Worm (Caenorhabditis elegans) whole organism, young adult: ENCODE measurements around the gene mab-10.

ENCODE experiments used
- B0261.1 ChIP-seq: sonication (generic microtip); optimal IDR thresholded peaks from 2 replicates; lab custom pipeline; 2016; ENCODE audit warnings: mild to moderate bottlenecking, missing genetic modification characterization, moderate library complexity, missing compliant biosample characterization
- B0336.3 ChIP-seq: fragments of 200-800 bp; sonication (Bioruptor generic); IDR thresholded peaks from 2 replicates; pipeline ENCODE4 v1.3.6; 2022; ENCODE audit warnings: missing genetic modification characterization, missing compliant biosample characterization
- C06A6.2 ChIP-seq: fragments of 200-800 bp; sonication (Bioruptor generic); conservative IDR thresholded peaks from 2 replicates; pipeline ENCODE4 v1.3.6; 2022; ENCODE audit warnings: missing genetic modification characterization, missing compliant biosample characterization
- F23B12.7 ChIP-seq: sonication (generic microtip); optimal IDR thresholded peaks from 2 replicates; lab custom pipeline; 2017; ENCODE audit warnings: missing genetic modification characterization, mild to moderate bottlenecking, missing compliant biosample characterization, antibody characterized with exemption, moderate library complexity; ENCODE audit not compliant: insufficient read depth
- T07F8.4 ChIP-seq: sonication (generic microtip); optimal IDR thresholded peaks from 2 replicates; lab custom pipeline; 2016; ENCODE audit warnings: mild to moderate bottlenecking, missing genetic modification characterization, moderate library complexity, missing compliant biosample characterization
- Y53F4B.3 ChIP-seq: fragments of 200-800 bp; sonication (Bioruptor generic); IDR thresholded peaks from 2 replicates; pipeline ENCODE4 v1.3.6; 2022; ENCODE audit warnings: missing genetic modification reagents, missing genetic modification characterization, missing compliant biosample characterization
- Y53G8AR.9 ChIP-seq: fragments of 200-800 bp; sonication (Bioruptor generic); conservative IDR thresholded peaks from 2 replicates; pipeline ENCODE4 v1.3.6; 2022; ENCODE audit warnings: missing genetic modification reagents, missing genetic modification characterization, missing compliant biosample characterization
- Y56A3A.18 ChIP-seq: fragments of 200-800 bp; sonication (Bioruptor generic); IDR thresholded peaks from 2 replicates; pipeline ENCODE4 v1.3.6; 2022; ENCODE audit warnings: missing genetic modification reagents, missing genetic modification characterization, missing compliant biosample characterization
- Y79H2A.3 ChIP-seq: fragments of 200-800 bp; sonication (Bioruptor generic); conservative IDR thresholded peaks from 2 replicates; pipeline ENCODE4 v1.3.6; 2022; ENCODE audit warnings: missing genetic modification reagents, missing genetic modification characterization, missing compliant biosample characterization
- akir-1 ChIP-seq: fragments of 200-800 bp; sonication (Bioruptor generic); optimal IDR thresholded peaks from 2 replicates; lab custom pipeline; 2018; ENCODE audit warnings: mild to moderate bottlenecking, missing genetic modification characterization, moderate library complexity, missing compliant biosample characterization
- aptf-3 ChIP-seq: fragments of 200-800 bp; sonication (Bioruptor generic); IDR thresholded peaks from 2 replicates; pipeline ENCODE4 v1.3.6; 2022; ENCODE audit warnings: missing genetic modification characterization, missing compliant biosample characterization
- atf-7 ChIP-seq: sonication (generic microtip); optimal IDR thresholded peaks from 2 replicates; lab custom pipeline; 2017; ENCODE audit warnings: mild to moderate bottlenecking, missing genetic modification characterization, missing compliant biosample characterization
- attf-5 ChIP-seq: fragments of 200-800 bp; sonication (Bioruptor generic); optimal IDR thresholded peaks from 2 replicates; lab custom pipeline; 2018; ENCODE audit warnings: mild to moderate bottlenecking, missing genetic modification characterization, missing compliant biosample characterization
- ceh-100 ChIP-seq: fragments of 200-800 bp; sonication (Bioruptor generic); IDR thresholded peaks from 2 replicates; pipeline ENCODE4 v1.3.6; 2022; ENCODE audit warnings: missing genetic modification reagents, missing genetic modification characterization, missing compliant biosample characterization
- ceh-79 ChIP-seq: sonication (generic microtip); optimal IDR thresholded peaks from 2 replicates; lab custom pipeline; 2017; ENCODE audit warnings: mild to moderate bottlenecking, missing genetic modification characterization, missing compliant biosample characterization
- ceh-91 ChIP-seq: fragments of 200-800 bp; sonication (Bioruptor generic); IDR thresholded peaks from 2 replicates; pipeline ENCODE4 v1.3.6; 2022; ENCODE audit warnings: missing genetic modification reagents, missing genetic modification characterization, missing compliant biosample characterization
- dpff-1 ChIP-seq: sonication (generic microtip); optimal IDR thresholded peaks from 2 replicates; lab custom pipeline; 2017; ENCODE audit warnings: mild to moderate bottlenecking, missing genetic modification characterization, missing compliant biosample characterization
- him-1 ChIP-seq: sonication (generic microtip); optimal IDR thresholded peaks from 2 replicates; lab custom pipeline; 2016; ENCODE audit warnings: missing genotype, missing genetic modification reagents, missing genetic modification characterization, missing compliant biosample characterization
- hlh-26 ChIP-seq: fragments of 200-800 bp; sonication (Bioruptor generic); conservative IDR thresholded peaks from 2 replicates; pipeline ENCODE4 v1.3.6; 2022; ENCODE audit warnings: missing genetic modification reagents, missing genetic modification characterization, missing compliant biosample characterization
- hmg-1.2 ChIP-seq: fragments of 200-800 bp; sonication (Bioruptor generic); IDR thresholded peaks from 2 replicates; pipeline ENCODE4 v1.3.6; 2022; ENCODE audit warnings: missing genetic modification reagents, missing genetic modification characterization, missing compliant biosample characterization
- hrde-1 ChIP-seq: sonication (generic microtip); optimal IDR thresholded peaks from 2 replicates; lab custom pipeline; 2016; ENCODE audit warnings: missing genetic modification characterization, mild to moderate bottlenecking, missing compliant biosample characterization, moderate library complexity, missing genotype, missing genetic modification reagents, borderline replicate concordance
- hsf-1 ChIP-seq: fragments of 200-800 bp; sonication (Bioruptor generic); IDR thresholded peaks from 2 replicates; pipeline ENCODE4 v1.3.6; 2022; ENCODE audit warnings: missing genetic modification reagents, missing genetic modification characterization, missing compliant biosample characterization
- let-607 ChIP-seq, 2 experiments: fragments of 200-800 bp in 1 of 2; sonication (Bioruptor generic) in 1 of 2; sonication (generic microtip) in 1 of 2; optimal IDR thresholded peaks; 2 replicates each; lab custom pipeline; 2016 to 2018; ENCODE audit warnings: mild to moderate bottlenecking in 2 of 2, missing compliant biosample characterization in 2 of 2, missing genetic modification characterization in 2 of 2, moderate library complexity in 2 of 2, missing genotype in 1 of 2
- lir-1 ChIP-seq: fragments of 200-800 bp; sonication (Bioruptor generic); conservative IDR thresholded peaks from 2 replicates; pipeline ENCODE4 v1.3.6; 2022; ENCODE audit warnings: missing genetic modification reagents, missing genetic modification characterization, missing compliant biosample characterization
- madf-10 ChIP-seq: sonication (generic microtip); optimal IDR thresholded peaks from 2 replicates; lab custom pipeline; 2016; ENCODE audit warnings: mild to moderate bottlenecking, missing genetic modification characterization, missing compliant biosample characterization
- mel-28 ChIP-seq: sonication (generic microtip); optimal IDR thresholded peaks from 2 replicates; lab custom pipeline; 2016; ENCODE audit warnings: borderline replicate concordance, mild to moderate bottlenecking, missing genetic modification characterization, missing compliant biosample characterization
- nfyb-1 ChIP-seq: fragments of 200-800 bp; sonication (Bioruptor generic); IDR thresholded peaks from 2 replicates; pipeline ENCODE4 v1.3.6; 2022; ENCODE audit warnings: missing genetic modification reagents, missing genetic modification characterization, missing compliant biosample characterization
- nhr-90 ChIP-seq: sonication (generic microtip); optimal IDR thresholded peaks from 2 replicates; lab custom pipeline; 2016; ENCODE audit warnings: missing genotype, mild to moderate bottlenecking, missing genetic modification characterization, missing compliant biosample characterization
- pbrm-1 ChIP-seq: fragments of 200-800 bp; sonication (Bioruptor generic); IDR thresholded peaks from 2 replicates; pipeline ENCODE4 v1.3.6; 2022; ENCODE audit warnings: missing genetic modification reagents, missing genetic modification characterization, missing compliant biosample characterization
- pha-4 ChIP-seq: fragments of 150-350 bp; sonication (generic microtip); optimal IDR thresholded peaks from 2 replicates; lab custom pipeline; 2014; ENCODE audit warnings: missing biosample characterization, missing genetic modification reagents, missing genetic modification characterization
- rcor-1 ChIP-seq: fragments of 200-800 bp; sonication (Bioruptor generic); IDR thresholded peaks from 2 replicates; pipeline ENCODE4 v1.3.6; 2022; ENCODE audit warnings: missing genetic modification reagents, missing genetic modification characterization, missing compliant biosample characterization
- sdz-38 ChIP-seq: sonication (generic microtip); optimal IDR thresholded peaks from 2 replicates; lab custom pipeline; 2016; ENCODE audit warnings: missing genotype, missing genetic modification characterization, missing compliant biosample characterization
- sea-2 ChIP-seq: fragments of 200-800 bp; sonication (Bioruptor generic); IDR thresholded peaks from 2 replicates; pipeline ENCODE4 v1.3.6; 2022; ENCODE audit warnings: missing genetic modification characterization, missing compliant biosample characterization
- snpc-1.1 ChIP-seq: sonication (generic microtip); optimal IDR thresholded peaks from 2 replicates; lab custom pipeline; 2017; ENCODE audit warnings: missing genetic modification characterization, mild to moderate bottlenecking, missing compliant biosample characterization, antibody characterized with exemption, moderate library complexity, missing genotype, missing genetic modification reagents; ENCODE audit not compliant: insufficient read depth
- snpc-3.4 ChIP-seq: sonication (generic microtip); optimal IDR thresholded peaks from 2 replicates; lab custom pipeline; 2017; ENCODE audit warnings: missing genetic modification characterization, mild to moderate bottlenecking, missing compliant biosample characterization, antibody characterized with exemption, moderate library complexity, missing genotype, missing genetic modification reagents
- snpc-4 ChIP-seq, 5 experiments: fragments of 150-350 bp in 1 of 5; sonication (generic microtip) in 4 of 5; optimal IDR thresholded peaks; 2 replicates each; lab custom pipeline; 2014 to 2018; ENCODE audit warnings: missing genetic modification characterization in 5 of 5, missing biosample characterization in 3 of 5, antibody characterized with exemption in 2 of 5, mild to moderate bottlenecking in 2 of 5, missing compliant biosample characterization in 2 of 5, missing genotype in 2 of 5, moderate library complexity in 2 of 5, missing genetic modification reagents in 1 of 5
- sptf-2 ChIP-seq: fragments of 200-800 bp; sonication (Bioruptor generic); optimal IDR thresholded peaks from 2 replicates; lab custom pipeline; 2018; ENCODE audit warnings: mild to moderate bottlenecking, missing genetic modification characterization, missing compliant biosample characterization
- unc-130 ChIP-seq: sonication (generic microtip); optimal IDR thresholded peaks from 2 replicates; lab custom pipeline; 2016; ENCODE audit warnings: missing genetic modification reagents, missing genetic modification characterization, missing compliant biosample characterization
- ztf-18 ChIP-seq: sonication (generic microtip); optimal IDR thresholded peaks from 2 replicates; lab custom pipeline; 2016; ENCODE audit warnings: missing genotype, mild to moderate bottlenecking, missing genetic modification characterization, missing compliant biosample characterization
- ztf-22 ChIP-seq: fragments of 200-800 bp; sonication (Bioruptor generic); optimal IDR thresholded peaks from 2 replicates; lab custom pipeline; 2018; ENCODE audit warnings: mild to moderate bottlenecking, missing genetic modification characterization, moderate library complexity, missing compliant biosample characterization
- ztf-25 ChIP-seq: fragments of 200-800 bp; sonication (Bioruptor generic); IDR thresholded peaks from 2 replicates; pipeline ENCODE4 v1.3.6; 2022; ENCODE audit warnings: missing genetic modification reagents, missing genetic modification characterization, missing compliant biosample characterization
- ztf-26 ChIP-seq: sonication (generic microtip); optimal IDR thresholded peaks from 2 replicates; lab custom pipeline; 2017; ENCODE audit warnings: missing genetic modification characterization, missing compliant biosample characterization
- ztf-28 ChIP-seq: fragments of 200-800 bp; sonication (Bioruptor generic); IDR thresholded peaks from 2 replicates; pipeline ENCODE4 v1.3.6; 2022; ENCODE audit warnings: missing genetic modification reagents, missing genetic modification characterization, missing compliant biosample characterization
- ztf-3 ChIP-seq: fragments of 200-800 bp; sonication (Bioruptor generic); optimal IDR thresholded peaks from 2 replicates; lab custom pipeline; 2018; ENCODE audit warnings: mild to moderate bottlenecking, missing genetic modification characterization, missing compliant biosample characterization

Gene mab-10

DNA sequence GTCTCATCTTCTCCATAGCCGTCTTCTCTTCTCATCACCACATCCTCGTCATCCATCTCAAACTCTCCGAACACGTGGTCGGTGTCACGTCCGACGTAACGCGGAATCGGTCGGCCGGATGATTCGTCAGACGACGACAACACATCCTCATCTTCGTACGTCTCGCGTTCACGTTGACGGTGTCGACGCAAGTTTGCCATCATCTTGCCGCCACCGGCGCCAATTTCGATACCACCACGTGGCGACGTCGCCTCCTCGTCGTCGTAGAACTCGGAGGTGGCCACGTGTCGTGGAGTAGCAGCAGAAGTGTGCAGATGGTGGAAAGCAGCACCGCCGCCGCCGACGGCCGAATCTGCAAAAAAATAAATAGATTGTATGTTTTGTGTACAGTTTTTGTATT, 19.4 kb downstream of the mab-10 start (continued):
- TF ChIP-seq mel-28 (tag; lab: Kevin White, UChicago) (no peak), ztf-22 (GFP tag; lab: Kevin White, UChicago) (no peak), hmg-1.2 (GFP tag; lab: Robert Waterston, UW) (peak; percentile 21; the same call in 1 of the 2 replicates), Y53G8AR.9 (GFP tag; lab: Robert Waterston, UW) (0 out of 2 replicates have a peak, but pooled peaks have one; percentile 12), Y79H2A.3 (no peak)
- TF ChIP-seq, all 124 proteins: peak for 38

DNA sequence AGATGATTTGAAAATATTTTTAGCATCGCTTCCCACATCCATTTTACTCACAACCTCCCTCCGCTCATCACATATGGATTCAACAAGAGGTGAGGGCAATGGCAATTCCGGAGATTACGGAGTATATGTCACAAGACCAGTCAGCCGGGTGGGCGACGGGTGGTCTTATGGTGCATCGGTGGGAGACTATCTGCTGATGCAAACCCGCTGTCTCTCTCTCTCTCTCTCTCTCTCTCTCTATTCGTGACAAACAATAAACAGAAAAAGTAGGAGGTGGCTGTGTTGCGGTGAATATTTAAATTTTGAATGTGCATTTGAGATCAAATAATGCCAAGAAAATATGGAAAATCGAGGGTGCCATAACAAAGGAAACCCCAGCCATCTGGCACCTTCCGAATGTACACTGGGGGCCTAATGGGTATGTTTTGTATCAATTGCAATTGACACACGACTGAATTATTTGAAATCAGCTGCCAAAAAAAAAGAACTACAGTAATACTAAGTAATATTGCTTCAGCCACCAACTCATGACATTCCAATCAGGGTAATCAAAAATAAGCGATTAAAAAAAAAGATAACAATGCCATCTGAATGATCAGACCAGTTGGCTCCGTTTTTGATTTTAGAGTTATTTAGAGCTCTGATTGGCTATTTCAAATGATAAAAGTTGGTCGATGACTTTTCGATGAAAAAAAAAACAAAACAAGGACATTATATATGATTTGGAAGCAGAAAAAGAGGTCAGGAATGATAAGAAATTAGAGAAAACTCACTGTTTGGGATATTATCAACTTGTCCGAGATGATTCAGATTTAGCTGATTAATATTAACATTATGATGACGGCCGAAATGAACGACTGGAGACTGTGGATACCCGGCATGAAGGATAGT, 20.2 kb downstream of the mab-10 start:
- no peak for TF ChIP-seq F23B12.7 (tag; lab: Kevin White, UChicago)
- no peak for TF ChIP-seq B0261.1 (tag; lab: Kevin White, UChicago)
- no peak for TF ChIP-seq pbrm-1 (GFP tag; lab: Robert Waterston, UW)
- peak; percentile 11 for TF ChIP-seq snpc-3.4 (tag; lab: Kevin White, UChicago)
- TF ChIP-seq snpc-4 (GFP tag; optimal IDR thresholded peaks at IDR 0.05; lab: Kevin White, UChicago) = no peak
- no peak for TF ChIP-seq snpc-4 (tag; optimal IDR thresholded peaks at IDR 0.05; lab: Kevin White, UChicago)
- TF ChIP-seq unc-130 = no peak
- TF ChIP-seq ztf-28 = 0 out of 2 replicates have a peak, but pooled peaks have one; percentile 23
- TF ChIP-seq attf-5 (GFP tag; lab: Kevin White, UChicago) = no peak
- TF ChIP-seq akir-1 (GFP tag; lab: Kevin White, UChicago) = no peak
- no peak for TF ChIP-seq Y53F4B.3
- no peak for TF ChIP-seq let-607 (tag; optimal IDR thresholded peaks at IDR 0.05; lab: Kevin White, UChicago)
- 0 out of 2 replicates have a peak, but pooled peaks have one; percentile 3 for TF ChIP-seq B0336.3 (GFP tag; lab: Robert Waterston, UW)
- no peak for TF ChIP-seq T07F8.4
- no peak for TF ChIP-seq hsf-1 (GFP tag; lab: Robert Waterston, UW)
- TF ChIP-seq ceh-100 = 0 out of 2 replicates have a peak, but pooled peaks have one; percentile 9
- no peak for TF ChIP-seq him-1 (tag; lab: Kevin White, UChicago)
- TF ChIP-seq ceh-79 (tag; lab: Kevin White, UChicago) = no peak
- TF ChIP-seq madf-10 = no peak
- no peak for TF ChIP-seq atf-7 (tag; lab: Kevin White, UChicago)
- no peak for TF ChIP-seq nfyb-1 (GFP tag; lab: Robert Waterston, UW)
- TF ChIP-seq ztf-18 (tag; lab: Kevin White, UChicago) = no peak
- no peak for TF ChIP-seq pha-4 (tag; lab: Kevin White, UChicago)
- TF ChIP-seq ceh-91 (GFP tag; lab: Robert Waterston, UW) = no peak
- TF ChIP-seq nhr-90 (tag; lab: Kevin White, UChicago) = no peak
- no peak for TF ChIP-seq lir-1
- TF ChIP-seq sea-2 (GFP tag; lab: Robert Waterston, UW) = no peak
- no peak for TF ChIP-seq ztf-3 (GFP tag; lab: Kevin White, UChicago)
- TF ChIP-seq sptf-2 (GFP tag; lab: Kevin White, UChicago) = no peak
- TF ChIP-seq dpff-1 (tag; lab: Kevin White, UChicago) = no peak
- 0 out of 2 replicates have a peak, but pooled peaks have one; percentile 49 for TF ChIP-seq ztf-25 (GFP tag; lab: Robert Waterston, UW)
- TF ChIP-seq aptf-3 = no peak
- TF ChIP-seq Y56A3A.18 = 0 out of 2 replicates have a peak, but pooled peaks have one; percentile 6
- TF ChIP-seq snpc-1.1 (tag; lab: Kevin White, UChicago) = no peak
- no peak; the same call in 1 of the 2 replicates for TF ChIP-seq C06A6.2 (GFP tag; lab: Robert Waterston, UW)
- no peak for TF ChIP-seq ztf-26 (tag; lab: Kevin White, UChicago)
- no peak for TF ChIP-seq rcor-1
- no peak for TF ChIP-seq sdz-38 (tag; lab: Kevin White, UChicago)
- no peak for TF ChIP-seq hlh-26 (GFP tag; lab: Robert Waterston, UW)
- no peak for TF ChIP-seq hrde-1 (tag; lab: Kevin White, UChicago)
